Fruit fly (Drosophila melanogaster) whole organism, pupa: ENCODE measurements around the gene Dpy-30L2.

Experiments
- CG10348 ChIP-seq: fragments of 200-800 bp; sonication (Bioruptor generic); IDR thresholded peaks from 2 replicates; pipeline ENCODE4 v1.3.6; 2022; ENCODE audit warnings: missing biosample characterization, missing genetic modification characterization
- CG12605 ChIP-seq: fragments of 200-800 bp; sonication (Bioruptor generic); IDR thresholded peaks from 2 replicates; pipeline ENCODE4 v1.3.6; 2022; ENCODE audit warnings: missing biosample characterization, missing genetic modification characterization
- CG13204 ChIP-seq: fragments of 200-800 bp; sonication (Bioruptor generic); optimal IDR thresholded peaks from 2 replicates; lab custom pipeline; 2018; ENCODE audit warnings: missing biosample characterization, mild to moderate bottlenecking, missing genetic modification characterization, moderate library complexity
- CG14655 ChIP-seq: fragments of 200-800 bp; sonication (Bioruptor generic); optimal IDR thresholded peaks from 3 replicates; lab custom pipeline; 2017; ENCODE audit warnings: mild to moderate bottlenecking, missing biosample characterization, missing genetic modification reagents, missing genetic modification characterization
- CG15710 ChIP-seq: fragments of 200-800 bp; sonication (Bioruptor generic); optimal IDR thresholded peaks from 2 replicates; lab custom pipeline; 2018; ENCODE audit warnings: missing biosample characterization, mild to moderate bottlenecking, missing genetic modification characterization, moderate library complexity
- CG17806 ChIP-seq: fragments of 200-800 bp; sonication (Bioruptor generic); optimal IDR thresholded peaks from 2 replicates; lab custom pipeline; 2018; ENCODE audit warnings: missing biosample characterization, mild to moderate bottlenecking, missing genetic modification characterization, moderate library complexity
- CG32121 ChIP-seq: fragments of 200-800 bp; sonication (Bioruptor generic); IDR thresholded peaks from 2 replicates; pipeline ENCODE4 v1.3.6; 2022; ENCODE audit warnings: missing biosample characterization, missing genetic modification characterization
- CG34367 ChIP-seq: fragments of 200-800 bp; sonication (Bioruptor generic); optimal IDR thresholded peaks from 2 replicates; lab custom pipeline; 2018; ENCODE audit warnings: missing biosample characterization, mild to moderate bottlenecking, missing genetic modification characterization
- CG4496 ChIP-seq: fragments of 200-800 bp; sonication (Bioruptor generic); IDR thresholded peaks from 3 replicates; pipeline ENCODE4 v1.3.6; 2022; ENCODE audit warnings: missing biosample characterization, missing genetic modification characterization
- CG8159 ChIP-seq: fragments of 200-800 bp; sonication (Bioruptor generic); optimal IDR thresholded peaks from 3 replicates; lab custom pipeline; 2018; ENCODE audit warnings: missing biosample characterization, mild to moderate bottlenecking, missing genetic modification characterization, moderate library complexity
- CG8301 ChIP-seq: fragments of 200-800 bp; sonication (Bioruptor generic); optimal IDR thresholded peaks from 2 replicates; lab custom pipeline; 2018; ENCODE audit warnings: missing biosample characterization, mild to moderate bottlenecking, missing genetic modification characterization
- CG9948 ChIP-seq: fragments of 200-800 bp; sonication (Bioruptor generic); optimal IDR thresholded peaks from 2 replicates; lab custom pipeline; 2018; ENCODE audit warnings: missing biosample characterization, mild to moderate bottlenecking, missing genetic modification characterization, moderate library complexity
- D1 ChIP-seq: fragments of 200-800 bp; sonication (Bioruptor generic); optimal IDR thresholded peaks from 2 replicates; lab custom pipeline; 2018; ENCODE audit warnings: missing biosample characterization, mild to moderate bottlenecking, missing genetic modification characterization, moderate library complexity
- EcR ChIP-seq: fragments of 200-800 bp; sonication (Bioruptor generic); optimal IDR thresholded peaks from 3 replicates; lab custom pipeline; 2019; ENCODE audit warnings: missing biosample characterization, missing genetic modification characterization, mild to moderate bottlenecking, moderate library complexity, missing genetic modification reagents
- Ets98B ChIP-seq: fragments of 200-800 bp; sonication (Bioruptor generic); IDR thresholded peaks from 2 replicates; pipeline ENCODE4 v1.3.6; 2022; ENCODE audit warnings: missing biosample characterization, missing genetic modification characterization
- Pif1A ChIP-seq: fragments of 200-800 bp; sonication (Bioruptor generic); optimal IDR thresholded peaks from 3 replicates; lab custom pipeline; 2016; ENCODE audit warnings: missing biosample characterization, missing genetic modification characterization
- Pif1B ChIP-seq: fragments of 200-800 bp; sonication (Bioruptor generic); optimal IDR thresholded peaks from 3 replicates; lab custom pipeline; 2016; ENCODE audit warnings: missing biosample characterization, missing genetic modification characterization
- Snoo ChIP-seq: fragments of 200-800 bp; sonication (Bioruptor generic); optimal IDR thresholded peaks from 3 replicates; lab custom pipeline; 2017; ENCODE audit warnings: missing biosample characterization, mild to moderate bottlenecking, missing genetic modification characterization, inconsistent platforms
- fd96Ca ChIP-seq: fragments of 200-800 bp; sonication (Bioruptor generic); IDR thresholded peaks from 3 replicates; pipeline ENCODE4 v1.3.6; 2022; ENCODE audit warnings: missing biosample characterization, missing genetic modification characterization
- gl ChIP-seq: fragments of 200-800 bp; sonication (Bioruptor generic); optimal IDR thresholded peaks from 2 replicates; lab custom pipeline; 2018; ENCODE audit warnings: missing biosample characterization, mild to moderate bottlenecking, missing genetic modification characterization
- rn ChIP-seq: fragments of 200-800 bp; sonication (Bioruptor generic); IDR thresholded peaks from 2 replicates; pipeline ENCODE4 v1.3.6; 2022; ENCODE audit warnings: missing biosample characterization, missing genetic modification characterization

The Dpy-30L2 gene

dm6 chr3L:4061921-4062474 lies 14.5 kb upstream of the Dpy-30L2 start, which contains the start of gene dib:
Gene dib, plus strand, starts transcription at chr3L:4062292.
- TF ChIP-seq CG14655 (GFP tag; lab: Kevin White, UChicago) (no peak), CG12605 (no peak), CG32121 (GFP tag; lab: Robert Waterston, UW) (no peak), D1 (tag; lab: Kevin White, UChicago) (no peak), CG9948 (tag; lab: Kevin White, UChicago) (no peak), CG8301 (tag; lab: Kevin White, UChicago) (no peak), Pif1B (GFP tag; lab: Kevin White, UChicago) (no peak), Pif1A (no peak), Snoo (tag; lab: Kevin White, UChicago) (no peak), CG13204 (no peak), CG15710 (tag; lab: Kevin White, UChicago) (no peak), CG17806 (tag; lab: Kevin White, UChicago) (no peak), Ets98B (GFP tag; lab: Robert Waterston, UW) (no peak), CG4496 (no peak)

DNA sequence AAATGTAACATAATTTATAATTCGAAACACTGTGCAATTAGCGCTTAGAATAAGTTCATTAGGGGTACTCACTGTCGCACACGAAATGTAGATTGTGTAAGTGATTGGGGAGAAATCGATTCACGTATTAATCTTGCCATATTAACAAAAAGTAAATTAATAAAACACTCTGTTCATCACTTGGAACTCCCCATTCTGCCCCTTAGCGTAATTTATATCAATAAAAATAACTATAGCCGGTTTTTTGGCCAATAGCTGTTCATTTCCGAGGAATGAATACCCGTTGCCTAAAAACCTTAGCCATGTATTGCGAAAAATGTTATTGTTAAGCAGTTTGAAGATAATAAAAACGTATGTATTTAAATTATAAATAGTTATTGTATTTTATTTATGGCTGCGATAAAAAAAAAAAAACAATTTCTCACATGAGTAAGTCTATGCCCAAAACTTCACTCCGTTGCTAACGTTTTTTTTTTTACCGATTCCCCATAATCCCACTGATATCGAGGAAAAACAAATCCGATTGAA lies 11.8 kb upstream of the Dpy-30L2 start, which contains the start of gene Ugt305A1:
Gene Ugt305A1 (plus strand): TSS at position 478 of the 528 bp plus-strand sequence.
- TF ChIP-seq Snoo (tag; lab: Kevin White, UChicago): no peak
- TF ChIP-seq Pif1A: no peak
- no peak for TF ChIP-seq CG8159 (tag; lab: Kevin White, UChicago)
- TF ChIP-seq gl (tag; lab: Kevin White, UChicago): no peak
- TF ChIP-seq CG4496: no peak
- no peak for TF ChIP-seq rn (GFP tag; lab: Robert Waterston, UW)
- TF ChIP-seq Ets98B (GFP tag; lab: Robert Waterston, UW): no peak
- no peak for TF ChIP-seq Pif1B (GFP tag; lab: Kevin White, UChicago)
- no peak for TF ChIP-seq EcR
- TF ChIP-seq CG12605: no peak
- TF ChIP-seq CG10348 (GFP tag; lab: Robert Waterston, UW): no peak
- TF ChIP-seq, all 21 proteins: peak for 0

DNA sequence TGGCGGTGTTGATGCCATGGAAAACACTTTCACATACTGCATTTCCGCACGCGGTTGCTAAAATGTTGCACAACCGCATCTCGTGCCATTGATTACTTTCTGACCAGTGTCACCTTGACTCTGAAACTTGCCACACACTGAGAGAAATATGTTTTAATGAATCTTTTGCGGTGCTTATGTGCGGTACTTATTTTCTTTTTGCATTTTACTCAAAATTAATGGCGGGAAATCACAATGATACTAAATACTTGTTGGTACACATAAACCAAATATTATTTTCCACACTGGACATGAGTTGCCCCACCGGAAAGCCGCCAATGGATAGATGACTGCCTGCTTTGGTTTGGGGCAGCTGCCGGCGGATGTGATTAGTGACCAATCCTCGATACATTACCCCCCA lies 9.3 kb upstream of the Dpy-30L2 start:
- TF ChIP-seq CG34367 (tag; lab: Kevin White, UChicago) (no peak), fd96Ca (peak; percentile 52; the same call in 1 of the 3 replicates), Pif1B (GFP tag; lab: Kevin White, UChicago) (no peak), Ets98B (GFP tag; lab: Robert Waterston, UW) (peak; percentile 35), CG17806 (tag; lab: Kevin White, UChicago) (no peak), CG4496 (peak; percentile 24; the same call in 1 of the 3 replicates), CG12605 (no peak)

dm6 chr3L:4055438-4055962 lies 8.0 kb upstream of the Dpy-30L2 start:
- no peak for TF ChIP-seq CG8159 (tag; lab: Kevin White, UChicago)
- no peak for TF ChIP-seq rn (GFP tag; lab: Robert Waterston, UW)
- no peak for TF ChIP-seq Snoo (tag; lab: Kevin White, UChicago)
- TF ChIP-seq CG9948 (tag; lab: Kevin White, UChicago): no peak
- TF ChIP-seq CG32121 (GFP tag; lab: Robert Waterston, UW): no peak
- no peak for TF ChIP-seq CG14655 (GFP tag; lab: Kevin White, UChicago)
- no peak for TF ChIP-seq CG8301 (tag; lab: Kevin White, UChicago)
- 0 out of 3 replicates have a peak, but pooled peaks have one; percentile 38 for TF ChIP-seq fd96Ca
- no peak for TF ChIP-seq EcR

dm6 chr3L:4049082-4049481 lies 1.5 kb upstream of the Dpy-30L2 start:
- TF ChIP-seq CG8159 (tag; lab: Kevin White, UChicago) (no peak), CG14655 (GFP tag; lab: Kevin White, UChicago) (no peak), fd96Ca (no peak), Pif1B (GFP tag; lab: Kevin White, UChicago) (no peak), Ets98B (GFP tag; lab: Robert Waterston, UW) (no peak), Snoo (tag; lab: Kevin White, UChicago) (no peak), EcR (no peak)
- TF ChIP-seq, all 21 proteins: peak for 0

- TF ChIP-seq CG17806 (tag; lab: Kevin White, UChicago) (no peak), Snoo (tag; lab: Kevin White, UChicago) (no peak)
These were observed 1.2 kb downstream of the Dpy-30L2 start, which contains the start of gene CG1136 for dm6 chr3L:4046289-4046688. Gene CG1136, plus strand, starts transcription at chr3L:4046596.

DNA sequence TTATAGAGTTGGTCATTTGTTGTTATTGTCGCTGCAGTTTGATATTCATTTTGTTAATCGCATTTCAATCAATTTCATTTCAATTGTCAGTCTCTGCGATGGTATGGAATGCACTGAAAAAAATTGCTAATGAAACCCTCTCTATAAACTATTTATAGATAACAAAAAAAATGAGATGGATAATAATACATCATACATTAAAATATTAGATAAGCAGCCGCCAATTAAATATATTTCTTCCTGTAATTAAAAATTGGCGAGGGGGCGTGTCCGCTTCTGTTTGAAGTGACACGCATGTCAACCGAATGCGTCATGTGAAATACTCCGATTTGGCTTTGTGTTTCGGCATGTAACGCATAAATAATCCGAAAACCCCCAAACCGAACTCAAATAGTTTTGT lies 3.0 kb downstream of the Dpy-30L2 start:
- TF ChIP-seq CG9948 (tag; lab: Kevin White, UChicago) (no peak), Snoo (tag; lab: Kevin White, UChicago) (no peak), CG17806 (tag; lab: Kevin White, UChicago) (no peak), rn (GFP tag; lab: Robert Waterston, UW) (no peak), CG14655 (GFP tag; lab: Kevin White, UChicago) (no peak), D1 (tag; lab: Kevin White, UChicago) (no peak), CG8159 (tag; lab: Kevin White, UChicago) (no peak), CG15710 (tag; lab: Kevin White, UChicago) (no peak), CG8301 (tag; lab: Kevin White, UChicago) (no peak), CG12605 (no peak), fd96Ca (no peak), CG34367 (tag; lab: Kevin White, UChicago) (no peak), Pif1B (GFP tag; lab: Kevin White, UChicago) (no peak), CG13204 (no peak), CG4496 (no peak), CG10348 (GFP tag; lab: Robert Waterston, UW) (no peak), Pif1A (no peak), CG32121 (GFP tag; lab: Robert Waterston, UW) (no peak), EcR (no peak)
